Worm (Caenorhabditis elegans): ENCODE results near the gene C03G5.14.

ce11 chrX:8479050-8479449 lies 42.7 kb upstream of the C03G5.14 start:
- TF ChIP-seq Y22D7AL.16 (tag; optimal IDR thresholded peaks at IDR 0.05) = no peak
- no peak for TF ChIP-seq ceh-34 (tag; optimal IDR thresholded peaks at IDR 0.05)
- no peak for TF ChIP-seq ama-1 (optimal IDR thresholded peaks at IDR 0.05)
- no peak for TF ChIP-seq tbx-2 (tag; optimal IDR thresholded peaks at IDR 0.05)
- no peak for TF ChIP-seq unc-86 (tag; optimal IDR thresholded peaks at IDR 0.05)
- no peak for TF ChIP-seq pha-4 (tag; optimal IDR thresholded peaks at IDR 0.05)
- TF ChIP-seq elt-2 (tag; optimal IDR thresholded peaks at IDR 0.05) = no peak
- TF ChIP-seq pqm-1 (tag; optimal IDR thresholded peaks at IDR 0.05) = no peak
- TF ChIP-seq lin-11 (tag; optimal IDR thresholded peaks at IDR 0.05) = no peak
- TF ChIP-seq lim-6 (tag; optimal IDR thresholded peaks at IDR 0.05) = no peak
- no peak for TF ChIP-seq che-1 (tag; optimal IDR thresholded peaks at IDR 0.05)
- TF ChIP-seq nhr-11 (tag; optimal IDR thresholded peaks at IDR 0.05) = no peak

Measured in whole organism, late embryonic.